Worm (Caenorhabditis elegans) whole organism, late embryonic: ENCODE measurements around the gene srbc-58.

Experiments used
- K02D7.2 ChIP-seq: sonication (generic microtip); optimal IDR thresholded peaks from 2 replicates; lab custom pipeline; 2017; ENCODE audit warnings: mild to moderate bottlenecking, missing genetic modification characterization, missing compliant biosample characterization
- K09A11.1 ChIP-seq: sonication (generic microtip); optimal IDR thresholded peaks from 2 replicates; lab custom pipeline; 2017; ENCODE audit warnings: antibody characterized with exemption, mild to moderate bottlenecking, missing genetic modification characterization, missing compliant biosample characterization; ENCODE audit not compliant: insufficient read depth
- T23F11.4 ChIP-seq: fragments of 200-800 bp; sonication (Bioruptor generic); optimal IDR thresholded peaks from 2 replicates; lab custom pipeline; 2018; ENCODE audit warnings: mild to moderate bottlenecking, missing genetic modification characterization, missing compliant biosample characterization
- ahr-1 ChIP-seq: sonication (generic microtip); optimal IDR thresholded peaks from 2 replicates; lab custom pipeline; 2016; ENCODE audit warnings: missing genetic modification characterization, missing compliant biosample characterization
- ceh-2 ChIP-seq: sonication (generic microtip); optimal IDR thresholded peaks from 2 replicates; lab custom pipeline; 2016; ENCODE audit warnings: missing genotype, missing genetic modification characterization, missing compliant biosample characterization
- ceh-22 ChIP-seq: sonication (generic microtip); optimal IDR thresholded peaks from 2 replicates; lab custom pipeline; 2017; ENCODE audit warnings: missing biosample characterization, missing genetic modification characterization
- ceh-24 ChIP-seq: sonication (generic microtip); optimal IDR thresholded peaks from 2 replicates; lab custom pipeline; 2016; ENCODE audit warnings: mild to moderate bottlenecking, missing genetic modification characterization, missing compliant biosample characterization
- ceh-30 ChIP-seq: fragments of 150-350 bp; optimal IDR thresholded peaks from 2 replicates; lab custom pipeline; 2014; ENCODE audit warnings: missing biosample characterization, missing genetic modification characterization
- ceh-6 ChIP-seq: fragments of 200-800 bp; sonication (Bioruptor generic); optimal IDR thresholded peaks from 2 replicates; lab custom pipeline; 2018; ENCODE audit warnings: mild to moderate bottlenecking, missing genetic modification characterization, missing compliant biosample characterization
- ceh-9 ChIP-seq: sonication (generic microtip); optimal IDR thresholded peaks from 2 replicates; lab custom pipeline; 2016; ENCODE audit warnings: mild to moderate bottlenecking, missing genetic modification characterization, inconsistent platforms, missing compliant biosample characterization
- che-1 ChIP-seq: sonication (generic microtip); optimal IDR thresholded peaks from 2 replicates; lab custom pipeline; 2016; ENCODE audit warnings: mild to moderate bottlenecking, missing genetic modification characterization, missing compliant biosample characterization
- dve-1 ChIP-seq: sonication (generic microtip); optimal IDR thresholded peaks from 2 replicates; lab custom pipeline; 2017; ENCODE audit warnings: antibody characterized with exemption, mild to moderate bottlenecking, missing genetic modification characterization, missing compliant biosample characterization
- ets-4 ChIP-seq: sonication (generic microtip); optimal IDR thresholded peaks from 2 replicates; lab custom pipeline; 2016; ENCODE audit warnings: missing genetic modification characterization, missing compliant biosample characterization
- fax-1 ChIP-seq: sonication (generic microtip); optimal IDR thresholded peaks from 2 replicates; lab custom pipeline; 2016; ENCODE audit warnings: missing genotype, missing genetic modification characterization, missing compliant biosample characterization
- gmeb-2 ChIP-seq: sonication (generic microtip); optimal IDR thresholded peaks from 2 replicates; lab custom pipeline; 2016; ENCODE audit warnings: missing genetic modification characterization, inconsistent platforms, missing compliant biosample characterization
- hlh-13 ChIP-seq: fragments of 200-800 bp; sonication (Bioruptor generic); optimal IDR thresholded peaks from 2 replicates; lab custom pipeline; 2018; ENCODE audit warnings: mild to moderate bottlenecking, missing genetic modification characterization, missing compliant biosample characterization
- hlh-6 ChIP-seq: sonication (generic microtip); optimal IDR thresholded peaks from 2 replicates; lab custom pipeline; 2016; ENCODE audit warnings: missing genotype, missing genetic modification characterization, missing compliant biosample characterization
- lim-6 ChIP-seq: sonication (generic microtip); optimal IDR thresholded peaks from 2 replicates; lab custom pipeline; 2016; ENCODE audit warnings: missing genetic modification characterization, missing compliant biosample characterization
- mec-3 ChIP-seq: sonication (generic microtip); optimal IDR thresholded peaks from 2 replicates; lab custom pipeline; 2016; ENCODE audit warnings: borderline replicate concordance, missing genetic modification characterization, missing compliant biosample characterization
- nhr-232 ChIP-seq: sonication (generic microtip); optimal IDR thresholded peaks from 2 replicates; lab custom pipeline; 2016; ENCODE audit warnings: missing genetic modification characterization, missing compliant biosample characterization
- pat-9 ChIP-seq: fragments of 200-800 bp; sonication (Bioruptor generic); optimal IDR thresholded peaks from 2 replicates; lab custom pipeline; 2018; ENCODE audit warnings: mild to moderate bottlenecking, missing genetic modification characterization, moderate library complexity, missing compliant biosample characterization
- pax-1 ChIP-seq: fragments of 150-350 bp; optimal IDR thresholded peaks from 2 replicates; lab custom pipeline; 2014; ENCODE audit warnings: missing biosample characterization, missing genetic modification characterization
- pros-1 ChIP-seq: fragments of 150-350 bp; optimal IDR thresholded peaks from 2 replicates; lab custom pipeline; 2014; ENCODE audit warnings: missing biosample characterization, missing genetic modification reagents, missing genetic modification characterization
- sdc-2 ChIP-seq: sonication (generic microtip); optimal IDR thresholded peaks from 2 replicates; lab custom pipeline; 2016; ENCODE audit warnings: missing genotype, missing genetic modification characterization, missing compliant biosample characterization
- sox-2 ChIP-seq: fragments of 200-800 bp; sonication (Bioruptor generic); IDR thresholded peaks from 2 replicates; pipeline ENCODE4 v1.3.6; 2022; ENCODE audit warnings: missing genetic modification reagents, missing genetic modification characterization, missing compliant biosample characterization
- sox-4 ChIP-seq: sonication (generic microtip); optimal IDR thresholded peaks from 2 replicates; lab custom pipeline; 2017; ENCODE audit warnings: mild to moderate bottlenecking, missing genetic modification characterization, inconsistent platforms, missing compliant biosample characterization
- syd-9 ChIP-seq: sonication (generic microtip); optimal IDR thresholded peaks from 2 replicates; lab custom pipeline; 2016; ENCODE audit warnings: mild to moderate bottlenecking, missing genetic modification characterization, moderate library complexity, missing compliant biosample characterization
- tbx-2 ChIP-seq: sonication (generic microtip); optimal IDR thresholded peaks from 2 replicates; lab custom pipeline; 2016; ENCODE audit warnings: missing genetic modification characterization, missing compliant biosample characterization
- tbx-7 ChIP-seq: sonication (generic microtip); optimal IDR thresholded peaks from 2 replicates; lab custom pipeline; 2016; ENCODE audit warnings: missing genotype, missing genetic modification characterization, missing compliant biosample characterization
- ttx-3 ChIP-seq: sonication (generic microtip); optimal IDR thresholded peaks from 2 replicates; lab custom pipeline; 2016; ENCODE audit warnings: missing genetic modification reagents, missing genetic modification characterization, missing compliant biosample characterization
- unc-3 ChIP-seq, 2 experiments: fragments of 200-800 bp in 1 of 2; sonication (Bioruptor generic) in 1 of 2; sonication (generic microtip) in 1 of 2; conservative IDR thresholded peaks in 1 of 2; optimal IDR thresholded peaks in 1 of 2; 2 replicates each; pipeline versions ENCODE4 v1.3.6 to Lab custom; 2016 to 2022; ENCODE audit warnings: missing compliant biosample characterization in 2 of 2, missing genetic modification characterization in 2 of 2, missing genetic modification reagents in 1 of 2
- unc-86 ChIP-seq: sonication (generic microtip); optimal IDR thresholded peaks from 2 replicates; lab custom pipeline; 2016; ENCODE audit warnings: missing genetic modification characterization, missing compliant biosample characterization
- ztf-16 ChIP-seq: sonication (generic microtip); optimal IDR thresholded peaks from 2 replicates; lab custom pipeline; 2017; ENCODE audit warnings: missing genetic modification characterization, missing compliant biosample characterization

The srbc-58 gene

DNA sequence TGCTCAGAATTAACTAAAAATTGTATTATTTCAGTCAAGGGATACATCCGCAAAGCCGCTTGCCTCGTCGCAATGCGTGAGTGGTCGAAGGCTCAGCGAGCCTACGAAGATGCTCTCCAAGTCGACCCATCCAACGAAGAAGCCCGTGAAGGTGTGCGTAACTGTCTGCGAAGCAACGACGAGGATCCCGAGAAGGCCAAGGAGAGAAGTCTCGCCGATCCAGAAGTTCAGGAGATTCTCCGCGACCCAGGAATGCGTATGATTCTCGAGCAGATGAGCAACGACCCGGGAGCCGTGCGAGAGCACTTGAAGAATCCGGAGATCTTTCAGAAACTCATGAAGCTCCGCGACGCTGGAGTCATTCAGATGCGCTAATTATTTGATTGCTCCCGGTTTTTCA is 454 bp upstream of the srbc-58 start:
- TF ChIP-seq ceh-6 (GFP tag; lab: Kevin White, UChicago) = no peak

- TF ChIP-seq che-1 (tag; lab: Kevin White, UChicago) (no peak), sox-4 (tag; lab: Kevin White, UChicago) (no peak), hlh-6 (no peak), ceh-24 (no peak), ceh-22 (tag; lab: Kevin White, UChicago) (no peak), nhr-232 (no peak)
These were observed 2.5 kb downstream of the srbc-58 start, which contains the start of gene R09E12.9 for ce11 chrV:777285-777684. TSS of gene R09E12.9 (plus strand) at chrV:777600.

ce11 chrV:778339-778738 is 3.5 kb downstream of the srbc-58 start, which contains the start of gene srbc-59:
TSS of gene srbc-59 (plus strand) at chrV:778639.
- no peak for TF ChIP-seq unc-3 (GFP tag; conservative IDR thresholded peaks at IDR 0.05; lab: Robert Waterston, UW)
- TF ChIP-seq unc-3 (tag; optimal IDR thresholded peaks at IDR 0.05; lab: Kevin White, UChicago) = no peak
- no peak for TF ChIP-seq sox-4 (tag; lab: Kevin White, UChicago)
- TF ChIP-seq pat-9 = no peak
- no peak for TF ChIP-seq fax-1 (tag; lab: Kevin White, UChicago)
- no peak for TF ChIP-seq tbx-2 (tag; lab: Kevin White, UChicago)
- TF ChIP-seq sdc-2 = no peak
- TF ChIP-seq hlh-13 = no peak
- TF ChIP-seq ztf-16 (tag; lab: Kevin White, UChicago) = no peak
- no peak for TF ChIP-seq nhr-232
- no peak for TF ChIP-seq pax-1 (tag; lab: Kevin White, UChicago)
- no peak for TF ChIP-seq sox-2 (GFP tag; lab: Robert Waterston, UW)
- no peak for TF ChIP-seq lim-6 (tag; lab: Kevin White, UChicago)

DNA sequence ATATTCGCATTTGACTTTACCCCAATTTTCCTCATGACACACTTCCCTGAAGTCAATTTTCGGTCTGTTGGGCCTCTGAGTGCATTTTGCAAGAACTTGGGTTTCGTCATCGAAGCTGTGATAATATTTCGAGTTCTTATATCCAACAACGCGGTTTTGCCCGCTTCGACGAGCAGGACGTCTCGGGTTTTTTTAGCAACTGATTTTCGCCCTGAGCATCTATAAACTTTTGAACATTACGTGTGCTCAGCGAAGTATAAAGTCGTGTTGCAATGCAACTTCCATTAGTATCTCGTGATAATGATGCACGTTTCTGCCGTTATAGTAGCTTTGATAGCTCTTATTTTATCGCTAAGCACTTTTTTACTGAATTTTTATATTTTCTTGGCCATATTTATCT is 5.2 kb downstream of the srbc-58 start, which contains the start of gene srbc-60:
Gene srbc-60, plus strand, starts transcription at position 301 of the 400 bp plus-strand sequence.
- TF ChIP-seq sdc-2 (no peak), nhr-232 (no peak), tbx-7 (tag; lab: Kevin White, UChicago) (no peak), ets-4 (tag; lab: Kevin White, UChicago) (no peak), pros-1 (no peak), ceh-9 (tag; lab: Kevin White, UChicago) (no peak), sox-2 (GFP tag; lab: Robert Waterston, UW) (no peak), ceh-2 (no peak), T23F11.4 (GFP tag; lab: Kevin White, UChicago) (no peak), mec-3 (tag; lab: Kevin White, UChicago) (no peak), dve-1 (tag; lab: Kevin White, UChicago) (no peak), fax-1 (tag; lab: Kevin White, UChicago) (no peak), hlh-6 (no peak), ttx-3 (no peak), syd-9 (no peak), gmeb-2 (no peak)

DNA sequence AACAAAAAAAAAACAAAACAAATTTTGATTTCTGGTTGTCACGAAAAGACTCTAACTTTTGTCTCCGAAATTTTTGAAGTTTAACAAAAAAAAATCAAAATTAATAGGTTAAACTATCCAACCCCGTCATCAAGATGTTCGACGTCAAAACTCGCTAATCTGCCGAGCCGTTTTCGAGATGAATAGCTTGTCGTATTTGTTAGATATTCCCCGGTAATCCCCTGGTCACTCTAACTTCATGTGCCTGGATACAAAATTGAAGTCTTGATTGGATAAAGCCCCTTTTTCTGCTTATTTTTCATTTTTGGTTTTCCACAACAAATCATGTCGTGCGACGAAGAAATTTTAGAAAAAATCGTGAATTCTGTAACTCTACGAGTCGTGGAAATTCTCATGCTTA is 7.6 kb downstream of the srbc-58 start, which contains the start of gene srab-16:
Gene srab-16, plus strand, starts transcription at position 301 of the 400 bp plus-strand sequence.
- no peak for TF ChIP-seq ceh-2
- TF ChIP-seq fax-1 (tag; lab: Kevin White, UChicago) = no peak
- TF ChIP-seq che-1 (tag; lab: Kevin White, UChicago) = no peak
- TF ChIP-seq ceh-30 (tag; lab: Kevin White, UChicago) = no peak
- TF ChIP-seq ahr-1 = no peak
- no peak for TF ChIP-seq ceh-22 (tag; lab: Kevin White, UChicago)
- no peak for TF ChIP-seq K09A11.1 (tag; lab: Kevin White, UChicago)
- no peak for TF ChIP-seq mec-3 (tag; lab: Kevin White, UChicago)
- no peak for TF ChIP-seq ttx-3

DNA sequence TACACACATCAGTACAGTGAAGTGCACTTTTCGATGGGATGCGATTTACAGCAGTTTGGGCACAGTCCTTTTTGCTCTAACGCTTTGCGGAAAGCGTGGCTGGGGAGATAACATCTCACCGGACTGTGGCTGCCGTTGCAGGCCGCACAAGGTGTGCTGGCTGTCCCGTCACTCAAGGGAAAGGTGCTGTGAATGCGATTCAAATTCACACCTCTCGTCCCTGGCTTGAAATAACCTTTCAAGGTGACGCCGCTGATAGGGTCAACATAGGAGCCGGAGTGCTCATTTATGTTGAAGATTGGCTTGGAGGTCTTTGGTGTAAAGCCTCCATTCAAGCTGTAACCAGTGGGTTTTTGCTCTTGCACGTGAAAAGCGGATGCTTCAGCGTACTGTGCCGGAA is 19.3 kb downstream of the srbc-58 start:
- TF ChIP-seq unc-86 (tag; lab: Kevin White, UChicago) (no peak), hlh-13 (no peak), ahr-1 (no peak), K02D7.2 (tag; lab: Kevin White, UChicago) (no peak)
